ENCODE assay signal across 2 fruit fly cellular contexts in genomic region chrX:1090408-1090807, dm6.
TF ChIP-seq lines count a peak whose summit lies in the region.

No protein-coding gene starts in this region.

TF ChIP-seq in whole organism, embryonic, 481 proteins besides CTCF, POLR2A, EP300 and RAD21 (continued from another document):
- TF ChIP-seq CG3995 (GFP tag; optimal IDR thresholded peaks at IDR 0.05; lab: Kevin White, UChicago) (no peak), shn (GFP tag; optimal IDR thresholded peaks at IDR 0.05; lab: Kevin White, UChicago) (no peak), Asciz (GFP tag; optimal IDR thresholded peaks at IDR 0.05; lab: Kevin White, UChicago) (no peak), Med (GFP tag; lab: Kevin White, UChicago) (peak; percentile 41), Mrtf (GFP tag; IDR thresholded peaks at IDR 0.05; lab: Robert Waterston, UW) (no peak), row (GFP tag; IDR thresholded peaks at IDR 0.05; lab: Robert Waterston, UW) (peak; percentile 60), yki (optimal IDR thresholded peaks at IDR 0.05; lab: Kevin White, UChicago) (no peak), ap (GFP tag; IDR thresholded peaks at IDR 0.05; lab: Robert Waterston, UW) (no peak), CG12104 (GFP tag; optimal IDR thresholded peaks at IDR 0.05; lab: Kevin White, UChicago) (no peak), Hr51 (GFP tag; optimal IDR thresholded peaks at IDR 0.05; lab: Kevin White, UChicago) (peak in 1 of 2 experiments; percentile 4), ham (GFP tag; IDR thresholded peaks at IDR 0.05; lab: Robert Waterston, UW) (no peak), fd3F (GFP tag; optimal IDR thresholded peaks at IDR 0.05; lab: Kevin White, UChicago) (no peak), CG11247 (GFP tag; IDR thresholded peaks at IDR 0.05; lab: Robert Waterston, UW) (no peak), Doc2 (GFP tag; IDR thresholded peaks at IDR 0.05; lab: Robert Waterston, UW) (no peak), ewg (GFP tag; optimal IDR thresholded peaks at IDR 0.05; lab: Kevin White, UChicago) (no peak), h (optimal IDR thresholded peaks at IDR 0.05; lab: Kevin White, UChicago) (no peak), HLHmδ (GFP tag; optimal IDR thresholded peaks at IDR 0.05; lab: Kevin White, UChicago) (no peak), CG14441 (GFP tag; IDR thresholded peaks at IDR 0.05; lab: Robert Waterston, UW) (no peak), Drgx (GFP tag; IDR thresholded peaks at IDR 0.05; lab: Robert Waterston, UW) (peak; percentile 52; the same call in 1 of the 2 replicates), Atf-2 (GFP tag; optimal IDR thresholded peaks at IDR 0.05; lab: Kevin White, UChicago) (no peak), rib (GFP tag; IDR thresholded peaks at IDR 0.05; lab: Robert Waterston, UW) (no peak), CG7839 (tag; optimal IDR thresholded peaks at IDR 0.05; lab: Kevin White, UChicago) (peak; percentile 8), z (GFP tag; IDR thresholded peaks at IDR 0.05; lab: Robert Waterston, UW) (no peak), seq (GFP tag; IDR thresholded peaks at IDR 0.05; lab: Robert Waterston, UW) (no peak), gem (tag; optimal IDR thresholded peaks at IDR 0.05; lab: Kevin White, UChicago) (peak; percentile 14), CG12391 (tag; optimal IDR thresholded peaks at IDR 0.05; lab: Kevin White, UChicago) (no peak), CG8765 (GFP tag; IDR thresholded peaks at IDR 0.05; lab: Robert Waterston, UW) (no peak), tio (GFP tag; optimal IDR thresholded peaks at IDR 0.05; lab: Kevin White, UChicago) (no peak), NC2β (GFP tag; optimal IDR thresholded peaks at IDR 0.05; lab: Kevin White, UChicago) (no peak), CG6654 (GFP tag; optimal IDR thresholded peaks at IDR 0.05; lab: Kevin White, UChicago) (no peak), sens (GFP tag; lab: Kevin White, UChicago) (peak; percentile 35)

TF ChIP-seq in whole organism, prepupa, 60 proteins besides CTCF, POLR2A, EP300 and RAD21 (continued from another document):
- TF ChIP-seq Sox15 (GFP tag; optimal IDR thresholded peaks at IDR 0.05; lab: Kevin White, UChicago) (no peak), acj6 (GFP tag; optimal IDR thresholded peaks at IDR 0.05; lab: Kevin White, UChicago) (peak; percentile 22), CG16779 (tag; optimal IDR thresholded peaks at IDR 0.05; lab: Kevin White, UChicago) (peak; percentile 1), CG31627 (GFP tag; optimal IDR thresholded peaks at IDR 0.05; lab: Kevin White, UChicago) (peak; percentile 1), OdsH (GFP tag; optimal IDR thresholded peaks at IDR 0.05; lab: Kevin White, UChicago) (peak; percentile 29), svp (GFP tag; lab: Kevin White, UChicago) (peak; percentile 63), Ets96B (tag; optimal IDR thresholded peaks at IDR 0.05; lab: Kevin White, UChicago) (no peak), lz (GFP tag; optimal IDR thresholded peaks at IDR 0.05; lab: Kevin White, UChicago) (no peak), achi (GFP tag; optimal IDR thresholded peaks at IDR 0.05; lab: Kevin White, UChicago) (peak; percentile 36), CG34406 (GFP tag; optimal IDR thresholded peaks at IDR 0.05; lab: Kevin White, UChicago) (no peak), Hr38 (GFP tag; optimal IDR thresholded peaks at IDR 0.05; lab: Kevin White, UChicago) (no peak), Eip75B (GFP tag; optimal IDR thresholded peaks at IDR 0.05; lab: Kevin White, UChicago) (peak; percentile 12), Smox (GFP tag; optimal IDR thresholded peaks at IDR 0.05; lab: Kevin White, UChicago) (no peak), Eip78C (GFP tag; lab: Kevin White, UChicago) (peak; percentile 62), Hr4 (GFP tag; optimal IDR thresholded peaks at IDR 0.05; lab: Kevin White, UChicago) (peak; percentile 43), CG1621 (tag; optimal IDR thresholded peaks at IDR 0.05; lab: Kevin White, UChicago) (no peak), Hr39 (GFP tag; optimal IDR thresholded peaks at IDR 0.05; lab: Kevin White, UChicago) (no peak), fkh (GFP tag; optimal IDR thresholded peaks at IDR 0.05; lab: Kevin White, UChicago) (no peak), topi (GFP tag; optimal IDR thresholded peaks at IDR 0.05; lab: Kevin White, UChicago) (no peak), CG4318 (GFP tag; optimal IDR thresholded peaks at IDR 0.05; lab: Kevin White, UChicago) (peak; percentile 30), CG11762 (GFP tag; optimal IDR thresholded peaks at IDR 0.05; lab: Kevin White, UChicago; ENCODE audit: insufficient read depth) (no peak), CG10631 (GFP tag; optimal IDR thresholded peaks at IDR 0.05; lab: Kevin White, UChicago) (peak; percentile 14), Met (GFP tag; optimal IDR thresholded peaks at IDR 0.05; lab: Kevin White, UChicago) (peak; percentile 18), CG32006 (GFP tag; optimal IDR thresholded peaks at IDR 0.05; lab: Kevin White, UChicago) (peak; percentile 71)
